Worm (Caenorhabditis elegans) whole organism, late embryonic: ENCODE data around the gene osm-11.

ENCODE experiments used
- C08G9.2 ChIP-seq: sonication (generic microtip); optimal IDR thresholded peaks from 2 replicates; lab custom pipeline; 2016; ENCODE audit warnings: mild to moderate bottlenecking, missing genetic modification characterization, moderate library complexity, missing compliant biosample characterization
- F13H6.1 ChIP-seq: sonication (generic microtip); optimal IDR thresholded peaks from 2 replicates; lab custom pipeline; 2016; ENCODE audit warnings: missing genetic modification characterization, missing compliant biosample characterization
- K02D7.2 ChIP-seq: sonication (generic microtip); optimal IDR thresholded peaks from 2 replicates; lab custom pipeline; 2017; ENCODE audit warnings: mild to moderate bottlenecking, missing genetic modification characterization, missing compliant biosample characterization
- T23F11.4 ChIP-seq: fragments of 200-800 bp; sonication (Bioruptor generic); optimal IDR thresholded peaks from 2 replicates; lab custom pipeline; 2018; ENCODE audit warnings: mild to moderate bottlenecking, missing genetic modification characterization, missing compliant biosample characterization
- Y22D7AL.16 ChIP-seq: sonication (generic microtip); optimal IDR thresholded peaks from 2 replicates; lab custom pipeline; 2016; ENCODE audit warnings: missing genetic modification characterization, missing compliant biosample characterization
- ahr-1 ChIP-seq: sonication (generic microtip); optimal IDR thresholded peaks from 2 replicates; lab custom pipeline; 2016; ENCODE audit warnings: missing genetic modification characterization, missing compliant biosample characterization
- ama-1 ChIP-seq: fragments of 150-350 bp; optimal IDR thresholded peaks from 2 replicates; lab custom pipeline; 2014
- ceh-14 ChIP-seq: sonication (generic microtip); optimal IDR thresholded peaks from 2 replicates; lab custom pipeline; 2016; ENCODE audit warnings: missing genotype, missing genetic modification characterization, missing compliant biosample characterization
- ceh-18 ChIP-seq: sonication (generic microtip); optimal IDR thresholded peaks from 2 replicates; lab custom pipeline; 2016; ENCODE audit warnings: missing genetic modification characterization, missing compliant biosample characterization
- ceh-19 ChIP-seq: fragments of 200-800 bp; sonication (Bioruptor generic); optimal IDR thresholded peaks from 2 replicates; lab custom pipeline; 2018; ENCODE audit warnings: mild to moderate bottlenecking, missing genetic modification characterization, missing compliant biosample characterization
- ceh-2 ChIP-seq: sonication (generic microtip); optimal IDR thresholded peaks from 2 replicates; lab custom pipeline; 2016; ENCODE audit warnings: missing genotype, missing genetic modification characterization, missing compliant biosample characterization
- ceh-34 ChIP-seq: sonication (generic microtip); optimal IDR thresholded peaks from 2 replicates; lab custom pipeline; 2016; ENCODE audit warnings: mild to moderate bottlenecking, missing genetic modification characterization, missing compliant biosample characterization
- ceh-48 ChIP-seq: sonication (generic microtip); optimal IDR thresholded peaks from 2 replicates; lab custom pipeline; 2016; ENCODE audit warnings: missing genetic modification characterization, inconsistent platforms, missing compliant biosample characterization
- ceh-6 ChIP-seq: fragments of 200-800 bp; sonication (Bioruptor generic); optimal IDR thresholded peaks from 2 replicates; lab custom pipeline; 2018; ENCODE audit warnings: mild to moderate bottlenecking, missing genetic modification characterization, missing compliant biosample characterization
- ceh-9 ChIP-seq: sonication (generic microtip); optimal IDR thresholded peaks from 2 replicates; lab custom pipeline; 2016; ENCODE audit warnings: mild to moderate bottlenecking, missing genetic modification characterization, inconsistent platforms, missing compliant biosample characterization
- che-1 ChIP-seq: sonication (generic microtip); optimal IDR thresholded peaks from 2 replicates; lab custom pipeline; 2016; ENCODE audit warnings: mild to moderate bottlenecking, missing genetic modification characterization, missing compliant biosample characterization
- dmd-4 ChIP-seq: sonication (generic microtip); optimal IDR thresholded peaks from 2 replicates; lab custom pipeline; 2016; ENCODE audit warnings: borderline replicate concordance, missing genetic modification characterization, missing compliant biosample characterization
- elt-2 ChIP-seq: sonication (generic microtip); optimal IDR thresholded peaks from 2 replicates; lab custom pipeline; 2016; ENCODE audit warnings: missing genetic modification reagents, missing genetic modification characterization, missing compliant biosample characterization
- eyg-1 ChIP-seq: sonication (generic microtip); optimal IDR thresholded peaks from 2 replicates; lab custom pipeline; 2016; ENCODE audit warnings: missing genotype, missing genetic modification characterization, missing compliant biosample characterization
- fax-1 ChIP-seq: sonication (generic microtip); optimal IDR thresholded peaks from 2 replicates; lab custom pipeline; 2016; ENCODE audit warnings: missing genotype, missing genetic modification characterization, missing compliant biosample characterization
- fkh-6 ChIP-seq: sonication (generic microtip); optimal IDR thresholded peaks from 2 replicates; lab custom pipeline; 2016; ENCODE audit warnings: missing genetic modification characterization, missing compliant biosample characterization
- gmeb-2 ChIP-seq: sonication (generic microtip); optimal IDR thresholded peaks from 2 replicates; lab custom pipeline; 2016; ENCODE audit warnings: missing genetic modification characterization, inconsistent platforms, missing compliant biosample characterization
- hlh-13 ChIP-seq: fragments of 200-800 bp; sonication (Bioruptor generic); optimal IDR thresholded peaks from 2 replicates; lab custom pipeline; 2018; ENCODE audit warnings: mild to moderate bottlenecking, missing genetic modification characterization, missing compliant biosample characterization
- hlh-15 ChIP-seq: sonication (generic microtip); optimal IDR thresholded peaks from 2 replicates; lab custom pipeline; 2016; ENCODE audit warnings: missing genetic modification characterization, missing compliant biosample characterization
- hlh-30 ChIP-seq: sonication (generic microtip); optimal IDR thresholded peaks from 2 replicates; lab custom pipeline; 2017; ENCODE audit warnings: antibody characterized with exemption, missing genetic modification characterization, missing compliant biosample characterization; ENCODE audit not compliant: insufficient read depth
- hlh-6 ChIP-seq: sonication (generic microtip); optimal IDR thresholded peaks from 2 replicates; lab custom pipeline; 2016; ENCODE audit warnings: missing genotype, missing genetic modification characterization, missing compliant biosample characterization
- hlh-8 ChIP-seq: sonication (generic microtip); optimal IDR thresholded peaks from 2 replicates; lab custom pipeline; 2016; ENCODE audit warnings: missing genotype, missing genetic modification characterization, missing compliant biosample characterization
- lim-6 ChIP-seq: sonication (generic microtip); optimal IDR thresholded peaks from 2 replicates; lab custom pipeline; 2016; ENCODE audit warnings: missing genetic modification characterization, missing compliant biosample characterization
- nfya-1 ChIP-seq: sonication (generic microtip); optimal IDR thresholded peaks from 2 replicates; lab custom pipeline; 2017; ENCODE audit warnings: missing genetic modification characterization, mild to moderate bottlenecking, missing compliant biosample characterization, antibody characterized with exemption, moderate library complexity
- nhr-11 ChIP-seq: fragments of 150-350 bp; optimal IDR thresholded peaks from 2 replicates; lab custom pipeline; 2014; ENCODE audit warnings: missing biosample characterization, missing genetic modification characterization
- nhr-232 ChIP-seq: sonication (generic microtip); optimal IDR thresholded peaks from 2 replicates; lab custom pipeline; 2016; ENCODE audit warnings: missing genetic modification characterization, missing compliant biosample characterization
- npax-4 ChIP-seq: sonication (generic microtip); optimal IDR thresholded peaks from 2 replicates; lab custom pipeline; 2016; ENCODE audit warnings: missing genetic modification characterization, missing compliant biosample characterization
- pha-2 ChIP-seq: sonication (generic microtip); optimal IDR thresholded peaks from 2 replicates; lab custom pipeline; 2017; ENCODE audit warnings: mild to moderate bottlenecking, missing genetic modification characterization, missing compliant biosample characterization
- pqm-1 ChIP-seq: sonication (generic microtip); optimal IDR thresholded peaks from 2 replicates; lab custom pipeline; 2016; ENCODE audit warnings: missing genetic modification characterization, missing compliant biosample characterization
- ref-2 ChIP-seq: sonication (generic microtip); optimal IDR thresholded peaks from 2 replicates; lab custom pipeline; 2016; ENCODE audit warnings: missing genetic modification characterization, missing compliant biosample characterization
- rnt-1 ChIP-seq: sonication (generic microtip); optimal IDR thresholded peaks from 2 replicates; lab custom pipeline; 2016; ENCODE audit warnings: missing genetic modification characterization, missing compliant biosample characterization
- sdc-2 ChIP-seq: sonication (generic microtip); optimal IDR thresholded peaks from 2 replicates; lab custom pipeline; 2016; ENCODE audit warnings: missing genotype, missing genetic modification characterization, missing compliant biosample characterization
- sox-4 ChIP-seq: sonication (generic microtip); optimal IDR thresholded peaks from 2 replicates; lab custom pipeline; 2017; ENCODE audit warnings: mild to moderate bottlenecking, missing genetic modification characterization, inconsistent platforms, missing compliant biosample characterization
- tbx-2 ChIP-seq: sonication (generic microtip); optimal IDR thresholded peaks from 2 replicates; lab custom pipeline; 2016; ENCODE audit warnings: missing genetic modification characterization, missing compliant biosample characterization
- tbx-7 ChIP-seq: sonication (generic microtip); optimal IDR thresholded peaks from 2 replicates; lab custom pipeline; 2016; ENCODE audit warnings: missing genotype, missing genetic modification characterization, missing compliant biosample characterization
- unc-42 ChIP-seq: sonication (generic microtip); optimal IDR thresholded peaks from 2 replicates; lab custom pipeline; 2016; ENCODE audit warnings: missing genotype, missing genetic modification characterization, missing compliant biosample characterization
- ztf-16 ChIP-seq: sonication (generic microtip); optimal IDR thresholded peaks from 2 replicates; lab custom pipeline; 2017; ENCODE audit warnings: missing genetic modification characterization, missing compliant biosample characterization

osm-11 gene

DNA sequence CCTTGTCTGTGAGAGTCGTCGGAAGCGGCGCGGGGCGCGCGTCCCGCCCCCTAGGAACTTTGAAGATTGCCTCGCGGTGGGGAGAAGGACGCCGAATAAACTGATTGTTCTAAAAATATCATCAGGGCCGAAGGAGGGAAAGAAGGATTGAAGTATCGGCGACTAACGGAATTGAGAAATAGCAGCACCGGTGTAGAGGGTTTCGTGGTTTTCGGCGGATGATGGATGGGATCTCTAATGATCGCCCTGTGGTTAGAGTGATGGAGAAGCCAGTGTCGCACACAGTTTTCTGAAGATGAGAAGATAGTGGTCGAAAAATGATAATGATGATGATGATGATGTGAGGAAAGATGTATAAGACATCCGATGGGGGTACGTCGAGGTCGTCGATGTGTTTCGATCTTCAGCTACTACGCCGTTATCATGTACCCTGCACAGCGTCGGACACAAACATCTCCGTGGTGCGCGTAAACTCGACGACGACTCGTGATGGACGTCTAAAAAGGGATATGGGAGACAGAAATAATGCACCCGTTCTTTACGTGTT lies at the start of gene osm-11:
osm-11 (minus strand) TSS at position 51 of the 547 bp plus-strand sequence.
- TF ChIP-seq pqm-1: no peak
- TF ChIP-seq elt-2: no peak
- TF ChIP-seq nhr-11 (tag; lab: Kevin White, UChicago): no peak
- TF ChIP-seq nhr-232 (tag; lab: Kevin White, UChicago): no peak
- no peak for TF ChIP-seq hlh-15 (tag; lab: Kevin White, UChicago)
- TF ChIP-seq ceh-14 (tag; lab: Kevin White, UChicago): no peak
- no peak for TF ChIP-seq che-1 (tag; lab: Kevin White, UChicago)
- TF ChIP-seq sdc-2 (tag; lab: Kevin White, UChicago): no peak
- TF ChIP-seq ceh-19 (GFP tag; lab: Kevin White, UChicago): no peak
- no peak for TF ChIP-seq ahr-1 (tag; lab: Kevin White, UChicago)
- TF ChIP-seq hlh-30 (tag; lab: Kevin White, UChicago): no peak
- no peak for TF ChIP-seq ama-1 (lab: Kevin White, UChicago)
- TF ChIP-seq T23F11.4: no peak
- no peak for TF ChIP-seq lim-6
- no peak for TF ChIP-seq ceh-18 (tag; lab: Kevin White, UChicago)
- TF ChIP-seq gmeb-2 (tag; lab: Kevin White, UChicago): no peak
- no peak for TF ChIP-seq F13H6.1 (tag; lab: Kevin White, UChicago)

DNA sequence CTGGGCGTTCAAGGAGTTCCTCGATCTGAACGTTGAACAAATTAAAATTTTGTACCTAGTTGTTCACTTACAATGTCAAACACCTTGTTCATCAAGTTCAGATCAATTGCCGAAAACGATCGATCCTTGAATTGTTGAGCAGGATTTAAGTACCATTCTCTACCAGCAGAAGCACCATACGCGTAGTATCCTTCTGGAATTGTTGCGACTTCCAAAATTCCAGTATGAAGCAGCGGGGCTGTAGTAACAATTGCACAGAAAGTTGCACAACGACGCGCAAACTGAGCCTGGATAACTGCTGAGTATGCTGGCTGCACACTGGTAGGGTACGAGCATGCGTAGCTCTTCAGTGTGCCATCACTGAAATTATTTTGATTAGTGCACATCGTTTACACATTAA lies 47.1 kb upstream of the osm-11 start:
- TF ChIP-seq ztf-16 (no peak), hlh-15 (tag; lab: Kevin White, UChicago) (no peak), fax-1 (tag; lab: Kevin White, UChicago) (no peak), hlh-8 (tag; lab: Kevin White, UChicago) (no peak), pha-2 (tag; lab: Kevin White, UChicago) (no peak), lim-6 (no peak), rnt-1 (tag; lab: Kevin White, UChicago) (no peak), hlh-13 (GFP tag; lab: Kevin White, UChicago) (no peak), sox-4 (tag; lab: Kevin White, UChicago) (no peak), ceh-34 (no peak), dmd-4 (tag; lab: Kevin White, UChicago) (no peak), hlh-30 (tag; lab: Kevin White, UChicago) (no peak), ceh-2 (no peak), Y22D7AL.16 (tag; lab: Kevin White, UChicago) (no peak), npax-4 (tag; lab: Kevin White, UChicago) (no peak), T23F11.4 (no peak)

DNA sequence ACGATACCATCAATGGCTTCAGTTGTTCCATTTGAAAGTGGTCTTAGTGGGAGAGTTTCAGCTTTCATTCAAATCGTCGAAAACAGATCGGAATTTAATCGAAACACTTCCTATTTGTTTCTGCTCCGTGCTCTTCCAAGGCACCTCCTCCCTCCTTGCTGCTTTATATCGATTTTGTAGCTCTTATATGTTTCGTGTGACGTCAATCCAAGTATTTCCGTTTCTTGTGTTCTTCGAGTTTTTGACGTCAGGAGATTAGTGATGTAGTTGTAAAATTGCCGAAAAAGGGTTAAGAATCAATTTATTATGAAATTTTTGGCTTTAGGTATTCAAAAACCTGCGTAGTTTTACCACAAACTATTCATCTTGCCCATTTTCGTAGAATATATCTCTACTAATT lies 45.2 kb upstream of the osm-11 start, which contains the start of gene ZK54.3:
ZK54.3 (minus strand) TSS at position 391 of the 400 bp plus-strand sequence.
- TF ChIP-seq fkh-6 (tag; lab: Kevin White, UChicago) (no peak), ref-2 (tag; lab: Kevin White, UChicago) (no peak), ceh-48 (tag; lab: Kevin White, UChicago) (peak; percentile 53), ceh-14 (tag; lab: Kevin White, UChicago) (no peak), ceh-9 (tag; lab: Kevin White, UChicago) (no peak), C08G9.2 (no peak), eyg-1 (tag; lab: Kevin White, UChicago) (no peak)

DNA sequence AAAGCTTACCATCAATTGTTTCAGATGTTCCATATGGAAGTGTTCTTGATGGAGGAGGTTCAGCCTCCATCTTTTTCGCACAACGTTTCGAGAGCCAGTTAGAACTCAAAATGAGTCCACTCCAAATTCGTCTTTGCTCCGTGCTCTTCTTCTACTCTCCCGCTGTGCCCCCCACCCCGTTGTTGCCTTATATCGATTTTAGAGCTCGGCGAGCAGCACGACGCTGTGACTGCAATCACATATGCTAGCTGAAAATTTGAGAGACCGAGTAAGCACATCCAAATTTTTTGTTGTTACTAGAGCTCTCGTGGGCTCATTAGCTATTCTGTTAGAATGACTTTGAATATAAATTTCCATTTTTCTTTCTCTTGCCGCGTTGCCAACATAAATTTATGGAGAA lies 43.4 kb upstream of the osm-11 start, which contains the start of gene slc-17.1:
slc-17.1 (minus strand) TSS at position 101 of the 400 bp plus-strand sequence.
- TF ChIP-seq ztf-16 (no peak), ceh-18 (tag; lab: Kevin White, UChicago) (no peak), ceh-48 (tag; lab: Kevin White, UChicago) (peak; percentile 84), ceh-2 (no peak), nfya-1 (tag; lab: Kevin White, UChicago) (no peak), unc-42 (tag; lab: Kevin White, UChicago) (no peak), ref-2 (tag; lab: Kevin White, UChicago) (peak; percentile 37), K02D7.2 (tag; lab: Kevin White, UChicago) (no peak), dmd-4 (tag; lab: Kevin White, UChicago) (no peak), elt-2 (no peak), Y22D7AL.16 (tag; lab: Kevin White, UChicago) (no peak), hlh-6 (tag; lab: Kevin White, UChicago) (no peak), tbx-2 (tag; lab: Kevin White, UChicago) (no peak), ceh-19 (GFP tag; lab: Kevin White, UChicago) (no peak), npax-4 (tag; lab: Kevin White, UChicago) (no peak), tbx-7 (tag; lab: Kevin White, UChicago) (no peak), ceh-6 (GFP tag; lab: Kevin White, UChicago) (no peak)
- TF ChIP-seq, all 69 proteins: peak for 2
